Fruit fly (Drosophila melanogaster) whole organism, prepupa: ENCODE data around the gene ProtA.

ENCODE experiments used
- CG8119 ChIP-seq: fragments of 200-800 bp; sonication (Bioruptor generic); IDR thresholded peaks from 3 replicates; pipeline ENCODE4 v1.3.6; 2022; ENCODE audit warnings: missing biosample characterization, missing genetic modification characterization
- Ets21C ChIP-seq: fragments of 200-800 bp; sonication (Bioruptor generic); optimal IDR thresholded peaks from 3 replicates; lab custom pipeline; 2016; ENCODE audit warnings: missing biosample characterization, missing genetic modification characterization
- Hr38 ChIP-seq: sonication (Bioruptor generic); optimal IDR thresholded peaks from 2 replicates; lab custom pipeline; 2016; ENCODE audit warnings: missing biosample characterization, missing genetic modification characterization
- dac ChIP-seq: fragments of 200-800 bp; sonication (Bioruptor generic); optimal IDR thresholded peaks from 2 replicates; lab custom pipeline; 2017; ENCODE audit warnings: missing biosample characterization, mild to moderate bottlenecking, missing genetic modification characterization
- lz ChIP-seq: fragments of 200-800 bp; sonication (Bioruptor generic); optimal IDR thresholded peaks from 3 replicates; lab custom pipeline; 2016; ENCODE audit warnings: missing biosample characterization, missing genetic modification characterization
- net ChIP-seq: fragments of 200-800 bp; sonication (Bioruptor generic); optimal IDR thresholded peaks from 3 replicates; lab custom pipeline; 2016; ENCODE audit warnings: missing biosample characterization, missing genetic modification characterization
- svp ChIP-seq: fragments of 200-800 bp; sonication (Bioruptor generic); peaks from one replicate; lab custom pipeline; 2016; ENCODE audit warnings: missing biosample characterization, missing genetic modification characterization

dm6 chr2L:14842058-14842457 lies 39.4 kb downstream of the ProtA start, which contains the start of gene CG42682:
- TF ChIP-seq Hr38 (GFP tag; lab: Kevin White, UChicago), result no peak
- no peak for TF ChIP-seq CG8119 (GFP tag; lab: Robert Waterston, UW)
- peak; percentile 47 for TF ChIP-seq svp (GFP tag; lab: Kevin White, UChicago)
- TF ChIP-seq lz (GFP tag; lab: Kevin White, UChicago), result no peak
- no peak for TF ChIP-seq Ets21C (GFP tag; lab: Kevin White, UChicago)
- no peak for TF ChIP-seq net (GFP tag; lab: Kevin White, UChicago)
- no peak for TF ChIP-seq dac (GFP tag; lab: Kevin White, UChicago)
